Worm (Caenorhabditis elegans): ENCODE results near the gene C39B10.7.

ce11 chrX:10429203-10429602 lies 47.5 kb upstream of the C39B10.7 start:
- TF ChIP-seq ahr-1 (tag; optimal IDR thresholded peaks at IDR 0.05) (no peak), madf-2 (tag; optimal IDR thresholded peaks at IDR 0.05) (no peak), unc-86 (tag; optimal IDR thresholded peaks at IDR 0.05) (no peak), ama-1 (optimal IDR thresholded peaks at IDR 0.05) (no peak), pag-3 (tag; optimal IDR thresholded peaks at IDR 0.05; ENCODE audit: borderline replicate concordance) (no peak), tbx-2 (tag; optimal IDR thresholded peaks at IDR 0.05) (no peak)
